Fruit fly (Drosophila melanogaster): ENCODE data around the gene CG42613.

CG42613 gene

dm6 chr3R:18905921-18906878 is 22.8 kb upstream of the CG42613 start, which contains the start of gene EndoA (continued):
- TF ChIP-seq Rx (GFP tag; IDR thresholded peaks at IDR 0.05) (no peak), Pdp1 (GFP tag; optimal IDR thresholded peaks at IDR 0.05) (peak in 1 of 2 experiments; percentile 16), hb (GFP tag; IDR thresholded peaks at IDR 0.05; ENCODE audit: partially characterized antibody) (peak; percentile 68; the same call in 2 of the 3 replicates), CG17328 (GFP tag; IDR thresholded peaks at IDR 0.05) (no peak), tin (GFP tag; optimal IDR thresholded peaks at IDR 0.05) (peak; percentile 51), CG8388 (GFP tag; optimal IDR thresholded peaks at IDR 0.05) (peak; percentile 37), Usf (GFP tag; optimal IDR thresholded peaks at IDR 0.05) (no peak), CG7928 (GFP tag; optimal IDR thresholded peaks at IDR 0.05) (no peak), CG9609 (GFP tag; optimal IDR thresholded peaks at IDR 0.05) (peak; percentile 16), C15 (GFP tag; IDR thresholded peaks at IDR 0.05) (no peak), unpg (GFP tag; optimal IDR thresholded peaks at IDR 0.05) (peak; percentile 55), CG16813 (GFP tag; IDR thresholded peaks at IDR 0.05; ENCODE audit: partially characterized antibody) (peak; percentile 82), CG33557 (GFP tag; optimal IDR thresholded peaks at IDR 0.05) (peak; percentile 4), CG15601 (tag; optimal IDR thresholded peaks at IDR 0.05) (peak; percentile 40), Dfd (GFP tag; optimal IDR thresholded peaks at IDR 0.05) (no peak), bbx (GFP tag; IDR thresholded peaks at IDR 0.05; ENCODE audit: partially characterized antibody) (peak; percentile 76), sima (GFP tag; optimal IDR thresholded peaks at IDR 0.05) (no peak), CG11085 (GFP tag; IDR thresholded peaks at IDR 0.05) (no peak), CG13123 (GFP tag; optimal IDR thresholded peaks at IDR 0.05) (no peak), Dad (GFP tag; optimal IDR thresholded peaks at IDR 0.05) (no peak), kay (GFP tag; optimal IDR thresholded peaks at IDR 0.05) (no peak), gro (GFP tag; optimal IDR thresholded peaks at IDR 0.05) (no peak), cas (GFP tag; IDR thresholded peaks at IDR 0.05) (no peak), Kr (GFP tag; optimal IDR thresholded peaks at IDR 0.05) (no peak), CG17829 (tag; optimal IDR thresholded peaks at IDR 0.05) (peak; percentile 72), Lhr (GFP tag; optimal IDR thresholded peaks at IDR 0.05) (peak; percentile 56), bab2 (GFP tag; optimal IDR thresholded peaks at IDR 0.05) (peak; percentile 14), CG7271 (tag; optimal IDR thresholded peaks at IDR 0.05) (no peak), sug (tag; optimal IDR thresholded peaks at IDR 0.05) (peak; percentile 94), CG11695 (GFP tag; IDR thresholded peaks at IDR 0.05) (peak; percentile 48; the same call in 2 of the 3 replicates), ATbp (GFP tag; optimal IDR thresholded peaks at IDR 0.05) (peak; percentile 2), eve (GFP tag; optimal IDR thresholded peaks at IDR 0.05) (no peak), Chrac-16 (GFP tag; optimal IDR thresholded peaks at IDR 0.05) (peak; percentile 6), CG9932 (GFP tag; IDR thresholded peaks at IDR 0.05) (peak; percentile 63; the same call in 1 of the 2 replicates), oc (tag; optimal IDR thresholded peaks at IDR 0.05) (peak; percentile 40), CG8944 (GFP tag; optimal IDR thresholded peaks at IDR 0.05) (no peak), CG10267 (tag; optimal IDR thresholded peaks at IDR 0.05) (peak; percentile 64), CG31365 (tag; optimal IDR thresholded peaks at IDR 0.05) (no peak), eyg (GFP tag; optimal IDR thresholded peaks at IDR 0.05) (no peak), Oaz (GFP tag; IDR thresholded peaks at IDR 0.05) (no peak), MTF-1 (GFP tag; optimal IDR thresholded peaks at IDR 0.05; ENCODE audit: borderline replicate concordance) (no peak), Ets65A (GFP tag) (no peak), ash1 (GFP tag; optimal IDR thresholded peaks at IDR 0.05) (no peak), crol (GFP tag; IDR thresholded peaks at IDR 0.05) (peak; percentile 58), NC2α (GFP tag; optimal IDR thresholded peaks at IDR 0.05) (no peak), sob (GFP tag; IDR thresholded peaks at IDR 0.05) (no peak), Nf-YC (tag; optimal IDR thresholded peaks at IDR 0.05) (peak; percentile 78), CG12744 (GFP tag; optimal IDR thresholded peaks at IDR 0.05) (no peak), luna (GFP tag; optimal IDR thresholded peaks at IDR 0.05) (no peak)
